Worm (Caenorhabditis elegans) whole organism, L3 larva: ENCODE results near the gene pzf-1.

Experiments
- aly-2 ChIP-seq: fragments of 150-350 bp; optimal IDR thresholded peaks from 2 replicates; lab custom pipeline; 2014; ENCODE audit warnings: missing biosample characterization, missing genetic modification characterization
- ceh-9 ChIP-seq: sonication (generic microtip); optimal IDR thresholded peaks from 2 replicates; lab custom pipeline; 2018; ENCODE audit warnings: missing biosample characterization, missing genetic modification characterization
- elt-1 ChIP-seq: fragments of 150-350 bp; optimal IDR thresholded peaks from 2 replicates; lab custom pipeline; 2014; ENCODE audit warnings: missing biosample characterization, missing genetic modification characterization
- elt-3 ChIP-seq, 3 experiments: fragments of 150-350 bp in 1 of 3; sonication (generic microtip) in 2 of 3; optimal IDR thresholded peaks; 2 replicates in 2 of 3; 4 replicates in 1 of 3; lab custom pipeline; 2014 to 2017; ENCODE audit warnings: missing biosample characterization in 3 of 3, missing genetic modification characterization in 3 of 3
- snpc-4 ChIP-seq: fragments of 150-350 bp; optimal IDR thresholded peaks from 2 replicates; lab custom pipeline; 2014; ENCODE audit warnings: missing biosample characterization, missing genetic modification characterization

ce11 chrV:15975845-15976244 is 47.6 kb upstream of the pzf-1 start, which contains the start of gene clec-232:
- TF ChIP-seq snpc-4 (tag; lab: Kevin White, UChicago) (no peak), elt-1 (no peak), aly-2 (tag; lab: Kevin White, UChicago) (no peak), elt-3 (tag; optimal IDR thresholded peaks at IDR 0.05; lab: Kevin White, UChicago) (no peak), ceh-9 (no peak)
